Worm (Caenorhabditis elegans): ENCODE data around the gene cla-1.

- TF ChIP-seq unc-55 (GFP tag; optimal IDR thresholded peaks at IDR 0.05) (no peak), T23F11.4 (GFP tag; optimal IDR thresholded peaks at IDR 0.05) (no peak), elt-2 (tag; optimal IDR thresholded peaks at IDR 0.05) (no peak), lin-11 (tag; optimal IDR thresholded peaks at IDR 0.05) (no peak), ama-1 (optimal IDR thresholded peaks at IDR 0.05) (no peak), nhr-232 (tag; optimal IDR thresholded peaks at IDR 0.05) (no peak)
Observed at ce11 chrIV:7661569-7661968, 72.8 kb downstream of the cla-1 start.

Data from whole organism, late embryonic.